Fruit fly (Drosophila melanogaster) whole organism, embryonic: Measurements from ENCODE around the gene RpS17.

Source experiments
- Atf3 ChIP-seq: fragments of 200-800 bp; sonication (Bioruptor generic); optimal IDR thresholded peaks from 3 replicates; lab custom pipeline; 2016; ENCODE audit warnings: missing biosample characterization, missing genetic modification characterization
- Atf6 ChIP-seq: fragments of 200-800 bp; sonication (Bioruptor generic); IDR thresholded peaks from 2 replicates; pipeline ENCODE4 v1.3.6; 2022; ENCODE audit warnings: missing biosample characterization, missing genetic modification characterization
- Awh ChIP-seq: fragments of 200-800 bp; sonication (Bioruptor generic); IDR thresholded peaks from 2 replicates; pipeline ENCODE4, ENCODE4 v1.3.6; 2022; ENCODE audit warnings: missing biosample characterization, missing genetic modification characterization
- CG12942 ChIP-seq: fragments of 200-800 bp; sonication (Bioruptor generic); optimal IDR thresholded peaks from 3 replicates; lab custom pipeline; 2016; ENCODE audit warnings: missing biosample characterization, missing genetic modification characterization
- CG15011 ChIP-seq: fragments of 200-800 bp; sonication (Bioruptor generic); optimal IDR thresholded peaks from 3 replicates; lab custom pipeline; 2018; ENCODE audit warnings: missing biosample characterization, mild to moderate bottlenecking, missing genetic modification characterization
- CG18011 ChIP-seq: fragments of 200-800 bp; sonication (Bioruptor generic); optimal IDR thresholded peaks from 2 replicates; lab custom pipeline; 2017; ENCODE audit warnings: missing biosample characterization, missing genetic modification characterization, mild to moderate bottlenecking, moderate library complexity, missing genotype
- CG18764 ChIP-seq: fragments of 200-800 bp; sonication (Bioruptor generic); optimal IDR thresholded peaks from 3 replicates; lab custom pipeline; 2016; ENCODE audit warnings: missing biosample characterization, missing genetic modification characterization
- CG2116 ChIP-seq: fragments of 200-800 bp; sonication (Bioruptor generic); optimal IDR thresholded peaks from 3 replicates; lab custom pipeline; 2018; ENCODE audit warnings: missing biosample characterization, mild to moderate bottlenecking, missing genetic modification characterization
- CG2120 ChIP-seq: fragments of 200-800 bp; sonication (Bioruptor generic); optimal IDR thresholded peaks from 3 replicates; lab custom pipeline; 2016; ENCODE audit warnings: missing biosample characterization, missing genetic modification characterization
- CG3065 ChIP-seq: fragments of 200-800 bp; sonication (Bioruptor generic); optimal IDR thresholded peaks from 2 replicates; lab custom pipeline; 2016; ENCODE audit warnings: missing biosample characterization, missing genetic modification characterization
- CG5245 ChIP-seq: fragments of 200-800 bp; sonication (Bioruptor generic); optimal IDR thresholded peaks from 3 replicates; lab custom pipeline; 2016; ENCODE audit warnings: missing biosample characterization, missing genetic modification characterization
- CG6654 ChIP-seq: fragments of 200-800 bp; sonication (Bioruptor generic); optimal IDR thresholded peaks from 2 replicates; lab custom pipeline; 2017; ENCODE audit warnings: missing biosample characterization, mild to moderate bottlenecking, missing genetic modification characterization
- CG7963 ChIP-seq: fragments of 200-800 bp; sonication (Bioruptor generic); IDR thresholded peaks from 3 replicates; pipeline ENCODE4 v1.3.6; 2022; ENCODE audit warnings: missing biosample characterization, missing genetic modification characterization; ENCODE audit not compliant: partially characterized antibody
- CG8281 ChIP-seq: fragments of 200-800 bp; sonication (Bioruptor generic); optimal IDR thresholded peaks from 2 replicates; lab custom pipeline; 2018; ENCODE audit warnings: missing biosample characterization, mild to moderate bottlenecking, missing genetic modification characterization, moderate library complexity
- CG8388 ChIP-seq: fragments of 200-800 bp; sonication (Bioruptor generic); optimal IDR thresholded peaks from 2 replicates; lab custom pipeline; 2019; ENCODE audit warnings: missing biosample characterization, mild to moderate bottlenecking, missing genetic modification characterization, moderate library complexity
- CrebB ChIP-seq: fragments of 200-800 bp; sonication (Bioruptor generic); optimal IDR thresholded peaks from 3 replicates; lab custom pipeline; 2018; ENCODE audit warnings: missing biosample characterization, mild to moderate bottlenecking, missing genetic modification characterization
- Dek ChIP-seq: fragments of 200-800 bp; sonication (Bioruptor generic); optimal IDR thresholded peaks from 3 replicates; lab custom pipeline; 2019; ENCODE audit warnings: missing biosample characterization, mild to moderate bottlenecking, missing genetic modification characterization, moderate library complexity
- Doc2 ChIP-seq: fragments of 200-800 bp; sonication (Bioruptor generic); IDR thresholded peaks from 2 replicates; pipeline ENCODE4 v1.3.6; 2022; ENCODE audit warnings: missing biosample characterization, missing genetic modification characterization
- Dref ChIP-seq: fragments of 200-800 bp; sonication (Bioruptor generic); IDR thresholded peaks from 2 replicates; pipeline ENCODE4 v1.3.6; 2022; ENCODE audit warnings: missing biosample characterization, missing genetic modification characterization
- H15 ChIP-seq: fragments of 200-800 bp; sonication (Bioruptor generic); IDR thresholded peaks from 3 replicates; pipeline ENCODE4 v1.3.6; 2022; ENCODE audit warnings: missing biosample characterization, missing genetic modification characterization
- HLH54F ChIP-seq: fragments of 200-800 bp; sonication (Bioruptor generic); optimal IDR thresholded peaks from 3 replicates; lab custom pipeline; 2016; ENCODE audit warnings: missing biosample characterization, missing genetic modification characterization
- Hand ChIP-seq: fragments of 200-800 bp; sonication (Bioruptor generic); optimal IDR thresholded peaks from 2 replicates; lab custom pipeline; 2017; ENCODE audit warnings: mild to moderate bottlenecking, missing biosample characterization, missing genetic modification reagents, missing genetic modification characterization
- Hey ChIP-seq: fragments of 200-800 bp; sonication (Bioruptor generic); optimal IDR thresholded peaks from 3 replicates; lab custom pipeline; 2018; ENCODE audit warnings: missing biosample characterization, mild to moderate bottlenecking, missing genetic modification characterization
- Hr3 ChIP-seq: fragments of 200-800 bp; sonication (Bioruptor generic); optimal IDR thresholded peaks from 3 replicates; lab custom pipeline; 2016; ENCODE audit warnings: missing biosample characterization, missing genetic modification characterization
- Kr ChIP-seq: fragments of 200-800 bp; sonication (Bioruptor generic); optimal IDR thresholded peaks from 2 replicates; lab custom pipeline; 2017; ENCODE audit warnings: missing biosample characterization, mild to moderate bottlenecking, missing genetic modification characterization
- MESR4 ChIP-seq: fragments of 200-800 bp; sonication (Bioruptor generic); optimal IDR thresholded peaks from 2 replicates; lab custom pipeline; 2018; ENCODE audit warnings: missing biosample characterization, mild to moderate bottlenecking, missing genetic modification characterization, moderate library complexity
- Mrtf ChIP-seq: fragments of 200-800 bp; sonication (Bioruptor generic); IDR thresholded peaks from 3 replicates; pipeline ENCODE4 v1.3.6; 2022; ENCODE audit warnings: missing biosample characterization, missing genetic modification characterization
- Pdp1 ChIP-seq, 2 experiments: fragments of 200-800 bp; sonication (Bioruptor generic); optimal IDR thresholded peaks; 3 replicates each; lab custom pipeline; 2016; ENCODE audit warnings: missing biosample characterization in 2 of 2, missing genetic modification characterization in 2 of 2, mild to moderate bottlenecking in 1 of 2, moderate library complexity in 1 of 2
- Poxn ChIP-seq: fragments of 200-800 bp; sonication (Bioruptor generic); IDR thresholded peaks from 2 replicates; pipeline ENCODE4 v1.3.6; 2022; ENCODE audit warnings: missing biosample characterization, missing genetic modification characterization
- Usf ChIP-seq: fragments of 200-800 bp; sonication (Bioruptor generic); optimal IDR thresholded peaks from 2 replicates; lab custom pipeline; 2017; ENCODE audit warnings: missing genotype, missing biosample characterization, missing genetic modification characterization
- Xrp1 ChIP-seq: fragments of 200-800 bp; sonication (Bioruptor generic); IDR thresholded peaks from 2 replicates; pipeline ENCODE4 v1.3.6; 2022; ENCODE audit warnings: missing biosample characterization, missing genetic modification characterization
- ac ChIP-seq: fragments of 200-800 bp; sonication (Bioruptor generic); optimal IDR thresholded peaks from 3 replicates; lab custom pipeline; 2017; ENCODE audit warnings: missing biosample characterization, mild to moderate bottlenecking, missing genetic modification characterization
- az2 ChIP-seq: fragments of 200-800 bp; sonication (Bioruptor generic); optimal IDR thresholded peaks from 3 replicates; lab custom pipeline; 2016; ENCODE audit warnings: missing biosample characterization, missing genetic modification characterization
- da ChIP-seq: fragments of 200-800 bp; sonication (Bioruptor generic); optimal IDR thresholded peaks from 2 replicates; lab custom pipeline; 2016; ENCODE audit warnings: missing biosample characterization, missing genetic modification characterization
- dpn ChIP-seq, 2 experiments: fragments of 200-800 bp; sonication (Bioruptor generic); optimal IDR thresholded peaks; 3 replicates each; lab custom pipeline; 2016; ENCODE audit warnings: missing biosample characterization in 2 of 2, missing genetic modification characterization in 2 of 2
- en ChIP-seq: fragments of 200-800 bp; sonication (Bioruptor generic); optimal IDR thresholded peaks from 2 replicates; lab custom pipeline; 2016; ENCODE audit warnings: missing biosample characterization, missing genetic modification characterization
- gcm2 ChIP-seq: fragments of 200-800 bp; sonication (Bioruptor generic); optimal IDR thresholded peaks from 2 replicates; lab custom pipeline; 2016; ENCODE audit warnings: missing biosample characterization, missing genetic modification characterization
- gfzf ChIP-seq: fragments of 200-800 bp; sonication (Bioruptor generic); optimal IDR thresholded peaks from 2 replicates; lab custom pipeline; 2016; ENCODE audit warnings: missing biosample characterization, mild to moderate bottlenecking, missing genetic modification characterization, moderate library complexity
- grau ChIP-seq: fragments of 200-800 bp; optimal IDR thresholded peaks from 3 replicates; lab custom pipeline; 2019; ENCODE audit warnings: missing biosample characterization, mild to moderate bottlenecking, missing genetic modification characterization, moderate library complexity
- hth ChIP-seq: fragments of >200 bp; optimal IDR thresholded peaks from 2 replicates; lab custom pipeline; 2017; ENCODE audit warnings: inconsistent platforms
- nerfin-2 ChIP-seq: fragments of 200-800 bp; sonication (Bioruptor generic); IDR thresholded peaks from 2 replicates; pipeline ENCODE4 v1.3.6; 2022; ENCODE audit warnings: missing biosample characterization, missing genetic modification characterization; ENCODE audit not compliant: partially characterized antibody
- oc ChIP-seq: fragments of 200-800 bp; sonication (Bioruptor generic); optimal IDR thresholded peaks from 2 replicates; lab custom pipeline; 2018; ENCODE audit warnings: missing biosample characterization, mild to moderate bottlenecking, missing genetic modification characterization, moderate library complexity
- org-1 ChIP-seq: fragments of 200-800 bp; sonication (Bioruptor generic); optimal IDR thresholded peaks from 2 replicates; lab custom pipeline; 2017; ENCODE audit warnings: missing biosample characterization, missing genetic modification characterization
- pzg ChIP-seq: fragments of 200-800 bp; sonication (Bioruptor generic); optimal IDR thresholded peaks from 3 replicates; lab custom pipeline; 2018; ENCODE audit warnings: missing biosample characterization, mild to moderate bottlenecking, missing genetic modification characterization, moderate library complexity
- ranshi ChIP-seq: fragments of 200-800 bp; sonication (Bioruptor generic); IDR thresholded peaks from 2 replicates; pipeline ENCODE4 v1.3.6; 2022; ENCODE audit warnings: missing biosample characterization, missing genetic modification characterization
- sens ChIP-seq: fragments of 200-800 bp; sonication (Bioruptor generic); peaks from one replicate; lab custom pipeline; 2016; ENCODE audit warnings: missing biosample characterization, missing genetic modification characterization
- sisA ChIP-seq: fragments of 200-800 bp; sonication (Bioruptor generic); IDR thresholded peaks from 2 replicates; pipeline ENCODE4 v1.3.6; 2022; ENCODE audit warnings: missing biosample characterization, missing genetic modification characterization
- slp2 ChIP-seq: fragments of 200-800 bp; sonication (Bioruptor generic); optimal IDR thresholded peaks from 2 replicates; lab custom pipeline; 2016; ENCODE audit warnings: missing biosample characterization, missing genetic modification characterization
- so ChIP-seq: fragments of 200-800 bp; sonication (Bioruptor generic); IDR thresholded peaks from 3 replicates; pipeline ENCODE4 v1.3.6; 2022; ENCODE audit warnings: missing biosample characterization, missing genetic modification characterization
- sr ChIP-seq: fragments of 200-800 bp; sonication (Bioruptor generic); IDR thresholded peaks from 3 replicates; pipeline ENCODE4 v1.3.6; 2022; ENCODE audit warnings: missing biosample characterization, missing genetic modification characterization
- vvl ChIP-seq: fragments of 200-800 bp; sonication (Bioruptor generic); IDR thresholded peaks from 2 replicates; pipeline ENCODE4 v1.3.6; 2022; ENCODE audit warnings: missing biosample characterization, missing genetic modification characterization

RpS17 gene

DNA sequence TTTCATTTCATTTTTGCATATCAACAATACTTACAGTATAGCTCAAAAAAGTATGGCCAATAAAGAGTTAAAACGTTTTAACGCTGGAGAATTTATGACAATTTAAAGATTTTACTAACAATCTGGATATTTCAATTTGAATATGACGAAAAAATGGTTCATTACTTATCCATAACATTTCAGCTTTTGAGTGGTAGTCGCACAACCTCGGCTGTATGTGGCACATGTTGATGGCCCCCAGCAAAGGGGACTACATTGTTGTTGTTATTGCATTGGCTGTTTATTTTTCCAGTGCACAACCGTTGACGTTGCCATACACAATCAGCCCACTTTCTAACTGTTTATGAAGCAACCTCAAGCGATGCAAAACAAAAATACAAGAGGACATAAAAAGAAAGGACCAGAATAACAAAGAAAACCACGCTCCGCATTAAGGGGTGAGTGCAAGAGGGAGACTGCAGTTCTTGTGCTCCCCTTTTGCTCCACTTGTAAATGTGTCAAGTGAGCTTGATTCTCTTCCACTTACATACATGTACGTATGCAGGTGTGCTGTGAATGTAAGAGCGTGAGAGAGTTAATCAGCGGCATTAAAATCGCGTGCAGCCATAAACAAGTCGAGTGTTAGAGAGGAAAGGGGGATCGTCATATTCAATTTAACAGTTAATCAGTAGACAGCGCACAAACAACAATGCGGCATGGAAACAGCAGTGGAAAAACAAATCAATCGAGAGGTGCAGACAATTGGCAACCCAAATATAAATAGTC lies 9.4 kb downstream of the RpS17 start (continued):
- peak; percentile 56 for TF ChIP-seq CG8388 (GFP tag; lab: Kevin White, UChicago)
- no peak for TF ChIP-seq CG3065 (GFP tag; lab: Kevin White, UChicago)
- no peak for TF ChIP-seq Poxn
- TF ChIP-seq ac (GFP tag; lab: Kevin White, UChicago), result no peak
- TF ChIP-seq CG18764, result no peak
- TF ChIP-seq hth (lab: Kevin White, UChicago), result no peak
- no peak for TF ChIP-seq MESR4
- TF ChIP-seq Hr3 (GFP tag; lab: Kevin White, UChicago), result peak; percentile 11
- TF ChIP-seq sisA (GFP tag; lab: Robert Waterston, UW), result peak; percentile 53; the same call in 1 of the 2 replicates
- no peak for TF ChIP-seq Pdp1 (GFP tag; optimal IDR thresholded peaks at IDR 0.05; lab: Kevin White, UChicago)
- peak; percentile 68 for TF ChIP-seq Awh (GFP tag; lab: Robert Waterston, UW)
- TF ChIP-seq da (GFP tag; lab: Kevin White, UChicago), result no peak
- TF ChIP-seq CG7963 (GFP tag; lab: Robert Waterston, UW), result no peak
- peak; percentile 57; the same call in 1 of the 3 replicates for TF ChIP-seq Mrtf
- peak; percentile 63; the same call in 1 of the 2 replicates for TF ChIP-seq Xrp1 (GFP tag; lab: Robert Waterston, UW)
- TF ChIP-seq slp2 (GFP tag; lab: Kevin White, UChicago), result peak; percentile 17
- peak; percentile 49 for TF ChIP-seq CG2120 (GFP tag; lab: Kevin White, UChicago)
- TF ChIP-seq CG18011 (GFP tag; lab: Kevin White, UChicago), result no peak
- peak; percentile 3 for TF ChIP-seq en
- TF ChIP-seq HLH54F (GFP tag; lab: Kevin White, UChicago), result no peak
- no peak for TF ChIP-seq ranshi (GFP tag; lab: Robert Waterston, UW)
- no peak for TF ChIP-seq Kr (GFP tag; lab: Kevin White, UChicago)
- no peak for TF ChIP-seq Dref (GFP tag; lab: Robert Waterston, UW)
- TF ChIP-seq sr (GFP tag; lab: Robert Waterston, UW), result no peak
- TF ChIP-seq org-1, result peak; percentile 50
- TF ChIP-seq CG5245 (GFP tag; lab: Kevin White, UChicago), result no peak
- no peak for TF ChIP-seq Atf3 (GFP tag; lab: Kevin White, UChicago)
- peak; percentile 50 for TF ChIP-seq grau (tag; lab: Kevin White, UChicago)
- no peak for TF ChIP-seq Hand
- TF ChIP-seq CG8281 (tag; lab: Kevin White, UChicago), result no peak
- peak; percentile 68; the same call in 1 of the 3 replicates for TF ChIP-seq so (GFP tag; lab: Robert Waterston, UW)
- no peak for TF ChIP-seq Doc2 (GFP tag; lab: Robert Waterston, UW)
- peak; percentile 25 for TF ChIP-seq CrebB
- peak; percentile 69 for TF ChIP-seq Atf6 (GFP tag; lab: Robert Waterston, UW)
- TF ChIP-seq oc, result peak; percentile 8
- no peak for TF ChIP-seq gcm2 (GFP tag; lab: Kevin White, UChicago)
- no peak for TF ChIP-seq CG6654 (GFP tag; lab: Kevin White, UChicago)
- peak; percentile 37; the same call in 1 of the 3 replicates for TF ChIP-seq H15 (GFP tag; lab: Robert Waterston, UW)
- no peak for TF ChIP-seq Dek (tag; lab: Kevin White, UChicago)
- no peak for TF ChIP-seq CG15011 (GFP tag; lab: Kevin White, UChicago)
- no peak for TF ChIP-seq gfzf (GFP tag; lab: Kevin White, UChicago)
- peak; percentile 4 for TF ChIP-seq CG12942
- TF ChIP-seq vvl (GFP tag; lab: Robert Waterston, UW), result peak; percentile 65
- TF ChIP-seq CG2116, result no peak
- peak; percentile 87 for TF ChIP-seq sens
- no peak for TF ChIP-seq nerfin-2 (GFP tag; lab: Robert Waterston, UW)
- TF ChIP-seq pzg (GFP tag; lab: Kevin White, UChicago), result no peak
- no peak for TF ChIP-seq Hey (tag; lab: Kevin White, UChicago)
- no peak for TF ChIP-seq Usf (GFP tag; lab: Kevin White, UChicago)
- TF ChIP-seq az2, result peak; percentile 19
- peak in 1 of 2 experiments; percentile 47 for TF ChIP-seq dpn (GFP tag; optimal IDR thresholded peaks at IDR 0.05; lab: Kevin White, UChicago)
